Worm (Caenorhabditis elegans): ENCODE results near the gene his-61.
A peak's percentile ranks its signal among the peaks of the same experiment; 100 is the strongest.

his-61 gene

DNA sequence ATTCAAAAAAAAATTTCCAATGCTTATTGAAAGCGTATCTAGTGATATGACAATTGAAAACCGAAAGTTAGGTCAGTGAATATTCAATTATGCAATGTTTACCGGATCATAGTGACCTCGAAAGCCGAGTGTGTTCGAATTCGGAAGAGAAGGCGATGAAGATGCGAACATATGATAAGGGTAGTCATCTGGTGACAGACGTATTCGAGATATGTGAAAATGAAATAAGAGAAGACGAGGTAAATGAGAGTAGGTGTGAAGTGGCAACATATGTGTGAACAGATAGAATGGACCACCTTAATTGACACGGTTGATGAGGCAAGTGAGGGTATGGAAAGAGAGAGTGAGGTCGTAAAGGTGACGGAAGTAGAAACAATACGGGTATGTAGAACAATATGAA is 31.1 kb downstream of the his-61 start:
- TF ChIP-seq tbx-11 (GFP tag; IDR thresholded peaks at IDR 0.05) (no peak), sea-1 (GFP tag; conservative IDR thresholded peaks at IDR 0.05) (no peak), ceh-13 (GFP tag; optimal IDR thresholded peaks at IDR 0.05) (no peak)

DNA sequence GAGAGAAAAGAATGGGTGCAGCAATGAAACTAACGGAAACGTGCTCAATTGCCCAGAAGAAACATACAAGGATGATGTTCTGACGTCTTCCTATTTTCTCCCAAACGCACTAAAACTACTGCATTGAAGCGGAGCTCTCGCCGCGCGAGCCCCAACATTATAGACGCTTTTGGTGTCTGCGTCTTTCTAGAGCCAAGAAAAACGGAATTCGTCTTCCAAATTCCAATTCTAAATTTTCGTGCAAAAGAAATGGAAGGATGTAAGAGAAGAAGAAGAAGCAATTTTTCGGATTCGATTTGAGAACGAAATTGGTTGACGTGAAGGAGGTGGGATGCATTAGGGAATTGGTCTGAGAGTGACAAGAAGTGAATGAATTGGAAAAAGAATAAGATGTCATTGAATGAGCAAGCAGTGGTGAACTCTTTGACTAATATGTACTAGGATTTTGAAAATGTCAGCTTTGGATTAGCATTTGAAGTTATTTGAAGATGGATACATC is 32.3 kb downstream of the his-61 start:
- TF ChIP-seq ets-7 (tag; optimal IDR thresholded peaks at IDR 0.05) = no peak
- TF ChIP-seq flt-1 (GFP tag; IDR thresholded peaks at IDR 0.05) = no peak
- TF ChIP-seq tbx-37 (GFP tag; conservative IDR thresholded peaks at IDR 0.05) = no peak
- TF ChIP-seq B0310.2 (tag; optimal IDR thresholded peaks at IDR 0.05) = no peak
- no peak for TF ChIP-seq tbx-11 (GFP tag; IDR thresholded peaks at IDR 0.05)
- no peak for TF ChIP-seq tra-4 (tag; optimal IDR thresholded peaks at IDR 0.05)
- TF ChIP-seq ceh-13 (GFP tag; optimal IDR thresholded peaks at IDR 0.05) = no peak
- TF ChIP-seq ceh-36 (tag; optimal IDR thresholded peaks at IDR 0.05) = no peak
- TF ChIP-seq hmg-4 (GFP tag; optimal IDR thresholded peaks at IDR 0.05) = no peak
- no peak for TF ChIP-seq F13C5.2 (tag; optimal IDR thresholded peaks at IDR 0.05)
- no peak for TF ChIP-seq aly-1 (tag; optimal IDR thresholded peaks at IDR 0.05)
- TF ChIP-seq ama-1 (optimal IDR thresholded peaks at IDR 0.05) = no peak
- TF ChIP-seq sea-1 (GFP tag; conservative IDR thresholded peaks at IDR 0.05) = no peak
- TF ChIP-seq scrt-1 (GFP tag; IDR thresholded peaks at IDR 0.05) = no peak
- TF ChIP-seq pes-1 (GFP tag; IDR thresholded peaks at IDR 0.05) = no peak

DNA sequence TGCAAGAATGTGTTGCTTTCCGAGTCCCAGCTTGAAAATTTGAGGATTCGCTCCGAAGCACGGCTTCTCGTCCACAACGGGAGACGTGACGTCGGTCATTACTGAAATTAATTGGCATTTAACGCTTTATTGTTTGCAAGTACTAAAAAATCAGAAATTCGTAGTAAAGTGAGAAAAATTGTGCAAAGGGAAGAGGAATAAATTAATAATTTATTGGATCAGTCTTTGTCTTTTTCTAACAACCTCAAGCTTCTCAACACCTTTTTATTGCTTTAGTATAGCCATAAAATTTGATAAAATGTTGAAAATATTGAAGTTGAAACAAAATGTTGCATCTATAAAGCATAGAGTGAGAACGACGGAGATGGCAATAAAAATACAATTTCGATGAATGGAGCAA is 34.7 kb downstream of the his-61 start, which contains the start of gene tes-1:
Gene tes-1 (minus strand): TSS at position 101 of the 400 bp plus-strand sequence.
- TF ChIP-seq ceh-13 (GFP tag; optimal IDR thresholded peaks at IDR 0.05) (no peak), hmbx-1 (tag; optimal IDR thresholded peaks at IDR 0.05) (no peak), pes-1 (GFP tag; IDR thresholded peaks at IDR 0.05) (no peak), ceh-36 (tag; optimal IDR thresholded peaks at IDR 0.05) (no peak), sea-1 (GFP tag; conservative IDR thresholded peaks at IDR 0.05) (no peak), tra-4 (tag; optimal IDR thresholded peaks at IDR 0.05) (no peak), ets-7 (tag; optimal IDR thresholded peaks at IDR 0.05) (no peak), tbx-11 (GFP tag; IDR thresholded peaks at IDR 0.05) (no peak), hmg-4 (GFP tag; optimal IDR thresholded peaks at IDR 0.05) (no peak)

DNA sequence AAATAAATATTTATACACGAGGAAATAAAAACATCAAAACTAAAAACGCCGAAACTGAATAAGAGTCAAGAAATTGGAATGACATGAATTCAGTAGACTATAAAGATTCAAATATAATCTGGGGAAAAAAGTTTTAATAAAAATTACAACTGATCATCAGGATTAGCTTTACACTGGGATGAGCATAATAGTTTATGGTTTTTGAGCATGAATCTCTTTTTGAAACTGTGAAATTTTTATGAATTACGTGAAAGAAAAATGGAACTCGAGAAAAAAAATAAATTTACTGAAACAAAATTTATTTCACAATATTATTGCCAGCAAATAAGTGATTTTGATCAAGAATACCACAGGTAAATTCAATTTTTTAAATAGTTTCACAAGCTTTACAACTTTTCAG is 38.5 kb downstream of the his-61 start, which contains the start of gene B0496.2:
Gene B0496.2 (plus strand): TSS at position 301 of the 400 bp plus-strand sequence.
- no peak for TF ChIP-seq tbx-37 (GFP tag; conservative IDR thresholded peaks at IDR 0.05)
- no peak for TF ChIP-seq scrt-1 (GFP tag; IDR thresholded peaks at IDR 0.05)
- no peak for TF ChIP-seq ceh-13 (GFP tag; optimal IDR thresholded peaks at IDR 0.05)
- TF ChIP-seq aly-1 (tag; optimal IDR thresholded peaks at IDR 0.05) = no peak
- TF ChIP-seq pes-1 (GFP tag; IDR thresholded peaks at IDR 0.05) = no peak
- TF ChIP-seq hmbx-1 (tag; optimal IDR thresholded peaks at IDR 0.05) = no peak
- no peak for TF ChIP-seq F13C5.2 (tag; optimal IDR thresholded peaks at IDR 0.05)
- TF ChIP-seq hnd-1 (tag; optimal IDR thresholded peaks at IDR 0.05) = no peak
- TF ChIP-seq flt-1 (GFP tag; IDR thresholded peaks at IDR 0.05) = no peak
- TF ChIP-seq ets-7 (tag; optimal IDR thresholded peaks at IDR 0.05) = no peak
- TF ChIP-seq B0310.2 (tag; optimal IDR thresholded peaks at IDR 0.05) = no peak
- TF ChIP-seq ama-1 (optimal IDR thresholded peaks at IDR 0.05) = no peak
- no peak for TF ChIP-seq ceh-36 (tag; optimal IDR thresholded peaks at IDR 0.05)
- TF ChIP-seq sea-1 (GFP tag; conservative IDR thresholded peaks at IDR 0.05) = no peak

DNA sequence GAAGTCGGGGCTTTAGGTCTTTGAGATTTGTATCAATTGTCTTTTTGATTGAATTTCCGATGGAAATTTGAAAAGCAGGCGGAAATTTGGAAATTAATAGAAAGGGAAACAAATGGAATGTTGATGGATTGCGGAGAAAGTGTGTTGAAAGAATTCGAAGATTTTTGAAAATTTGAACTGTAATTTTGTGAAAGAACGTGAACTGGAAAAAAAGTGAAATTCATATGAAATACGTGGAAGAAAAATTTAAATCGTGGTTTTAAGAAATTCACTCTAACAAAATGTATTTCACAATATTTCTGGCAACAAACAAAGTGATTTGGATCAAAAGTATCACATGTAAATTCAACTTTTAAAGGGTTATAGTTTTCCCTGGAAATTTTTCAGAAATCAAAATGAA is 40.0 kb downstream of the his-61 start, which contains the start of gene B0496.1:
Gene B0496.1 (plus strand): TSS at position 301 of the 400 bp plus-strand sequence.
- TF ChIP-seq ets-7 (tag; optimal IDR thresholded peaks at IDR 0.05) (no peak), B0310.2 (tag; optimal IDR thresholded peaks at IDR 0.05) (no peak)

DNA sequence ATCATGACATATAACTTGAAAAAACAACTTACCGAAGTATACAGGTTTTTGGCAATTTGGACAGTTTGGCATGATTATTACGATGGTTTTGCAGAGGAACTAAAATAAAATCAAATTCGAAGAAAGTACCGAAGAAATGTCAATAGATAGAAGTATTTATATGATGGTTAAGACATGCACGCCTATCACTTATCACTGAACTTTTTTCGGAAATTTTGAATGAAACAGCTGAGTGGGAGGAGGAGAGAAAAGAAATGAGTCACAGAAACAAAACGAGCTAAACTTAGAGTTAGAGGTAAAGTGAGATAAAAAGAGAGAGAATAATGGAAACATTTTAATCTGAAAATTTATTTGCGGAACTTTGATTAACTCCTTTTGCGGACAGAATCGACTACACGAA is 40.8 kb downstream of the his-61 start, which contains the start of gene valv-1:
Gene valv-1 (minus strand): TSS at position 101 of the 400 bp plus-strand sequence.
- TF ChIP-seq flt-1 (GFP tag; IDR thresholded peaks at IDR 0.05) (no peak), F13C5.2 (tag; optimal IDR thresholded peaks at IDR 0.05) (no peak), hnd-1 (tag; optimal IDR thresholded peaks at IDR 0.05) (no peak), hmg-4 (GFP tag; optimal IDR thresholded peaks at IDR 0.05) (no peak), ama-1 (optimal IDR thresholded peaks at IDR 0.05) (no peak), ets-7 (tag; optimal IDR thresholded peaks at IDR 0.05) (no peak), pes-1 (GFP tag; IDR thresholded peaks at IDR 0.05) (no peak), tbx-11 (GFP tag; IDR thresholded peaks at IDR 0.05) (no peak), sea-1 (GFP tag; conservative IDR thresholded peaks at IDR 0.05) (no peak), ceh-36 (tag; optimal IDR thresholded peaks at IDR 0.05) (no peak), B0310.2 (tag; optimal IDR thresholded peaks at IDR 0.05) (no peak), aly-1 (tag; optimal IDR thresholded peaks at IDR 0.05) (no peak), scrt-1 (GFP tag; IDR thresholded peaks at IDR 0.05) (no peak), ceh-13 (GFP tag; optimal IDR thresholded peaks at IDR 0.05) (no peak), tra-4 (tag; optimal IDR thresholded peaks at IDR 0.05) (no peak)

DNA sequence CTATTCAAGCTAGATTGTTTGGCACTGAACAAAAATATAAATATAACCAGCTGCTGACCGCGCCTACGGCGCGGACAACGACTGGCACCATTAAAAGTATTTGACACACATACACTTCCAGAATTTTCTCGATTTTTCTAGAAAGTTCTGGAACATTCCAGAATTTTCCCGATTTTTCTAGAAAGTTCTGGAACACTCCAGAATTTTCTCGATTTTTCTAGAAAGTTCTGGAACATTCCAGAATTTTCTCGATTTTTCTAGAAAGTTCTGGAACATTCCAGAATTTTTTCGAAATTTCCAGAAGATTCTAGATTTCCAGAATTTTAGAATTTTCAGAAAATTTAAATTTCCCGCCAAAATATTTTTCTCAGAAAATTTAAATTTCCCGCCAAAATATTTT is 45.0 kb downstream of the his-61 start:
- TF ChIP-seq flt-1 (GFP tag; IDR thresholded peaks at IDR 0.05) (peak; percentile 33; the same call in 1 of the 2 replicates), pes-1 (GFP tag; IDR thresholded peaks at IDR 0.05) (peak; percentile 53)

DNA sequence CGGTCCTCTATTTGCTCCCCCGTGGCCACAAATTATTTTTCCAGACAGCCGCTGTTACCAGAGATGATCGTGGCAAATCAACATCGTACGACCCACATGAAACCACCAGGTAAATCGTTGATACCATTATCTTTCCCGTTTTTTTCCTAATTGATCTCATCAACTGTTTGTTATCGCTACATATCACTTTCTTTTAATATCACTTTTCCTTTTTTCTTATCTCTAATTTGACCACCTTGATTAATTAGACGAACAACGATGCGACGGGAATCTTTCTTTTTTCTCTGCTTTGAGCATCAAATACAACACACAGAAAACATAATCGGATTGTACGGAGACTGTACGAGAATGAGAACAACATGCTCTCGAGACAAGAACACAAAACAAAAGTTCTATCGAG is 45.8 kb downstream of the his-61 start:
- no peak for TF ChIP-seq tbx-37 (GFP tag; conservative IDR thresholded peaks at IDR 0.05)
- no peak for TF ChIP-seq tra-4 (tag; optimal IDR thresholded peaks at IDR 0.05)
- TF ChIP-seq sea-1 (GFP tag; conservative IDR thresholded peaks at IDR 0.05) = no peak
- TF ChIP-seq pes-1 (GFP tag; IDR thresholded peaks at IDR 0.05) = no peak
- no peak for TF ChIP-seq scrt-1 (GFP tag; IDR thresholded peaks at IDR 0.05)
- no peak for TF ChIP-seq ceh-36 (tag; optimal IDR thresholded peaks at IDR 0.05)
- TF ChIP-seq hnd-1 (tag; optimal IDR thresholded peaks at IDR 0.05) = no peak
- no peak for TF ChIP-seq flt-1 (GFP tag; IDR thresholded peaks at IDR 0.05)
- TF ChIP-seq hmbx-1 (tag; optimal IDR thresholded peaks at IDR 0.05) = no peak
- TF ChIP-seq ceh-13 (GFP tag; optimal IDR thresholded peaks at IDR 0.05) = no peak
- no peak for TF ChIP-seq B0310.2 (tag; optimal IDR thresholded peaks at IDR 0.05)
- no peak for TF ChIP-seq F13C5.2 (tag; optimal IDR thresholded peaks at IDR 0.05)
- TF ChIP-seq tbx-11 (GFP tag; IDR thresholded peaks at IDR 0.05) = no peak
- TF ChIP-seq aly-1 (tag; optimal IDR thresholded peaks at IDR 0.05) = no peak
- TF ChIP-seq ets-7 (tag; optimal IDR thresholded peaks at IDR 0.05) = no peak
- no peak for TF ChIP-seq ama-1 (optimal IDR thresholded peaks at IDR 0.05)
- TF ChIP-seq hmg-4 (GFP tag; optimal IDR thresholded peaks at IDR 0.05) = no peak

All from whole organism, early embryonic.